Fruit fly (Drosophila melanogaster): ENCODE data around the gene ppk31.

ppk31 gene

DNA sequence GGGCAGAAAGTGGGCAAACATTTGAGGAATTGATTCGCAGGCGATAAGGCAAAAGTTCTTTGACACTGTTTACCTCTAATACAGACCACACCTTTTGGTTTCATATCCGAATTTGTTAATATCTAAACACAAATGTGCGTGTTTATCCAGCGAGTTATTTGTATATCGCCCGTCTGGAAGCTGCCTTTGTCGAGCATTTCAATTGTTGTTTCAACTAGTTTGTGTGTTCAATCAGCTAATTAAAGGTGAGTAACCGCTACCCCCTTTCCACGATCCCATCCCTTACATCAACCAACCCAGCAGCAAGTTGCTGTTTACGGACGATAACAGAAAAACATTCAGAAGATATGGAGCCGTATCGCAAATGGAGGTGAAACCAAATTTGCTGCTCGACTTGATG is 31.5 kb upstream of the ppk31 start:
- peak; percentile 93 for TF ChIP-seq GATAd (GFP tag; optimal IDR thresholded peaks at IDR 0.05)
- peak; percentile 56 for TF ChIP-seq psq (GFP tag; optimal IDR thresholded peaks at IDR 0.05)
- TF ChIP-seq Sp1 (GFP tag; optimal IDR thresholded peaks at IDR 0.05) = peak; percentile 68
- TF ChIP-seq CG9705 (GFP tag; optimal IDR thresholded peaks at IDR 0.05) = peak; percentile 53
- peak; percentile 97 for TF ChIP-seq Hr83 (GFP tag; optimal IDR thresholded peaks at IDR 0.05; ENCODE audit: poor library complexity, severe bottlenecking)
- TF ChIP-seq Hnf4 (GFP tag; optimal IDR thresholded peaks at IDR 0.05) = peak; percentile 87
- TF ChIP-seq Dif (GFP tag; optimal IDR thresholded peaks at IDR 0.05; ENCODE audit: partially characterized antibody) = no peak
- TF ChIP-seq sv (GFP tag; optimal IDR thresholded peaks at IDR 0.05) = no peak
- TF ChIP-seq N (GFP tag; optimal IDR thresholded peaks at IDR 0.05) = no peak
- TF ChIP-seq CrebA (GFP tag; optimal IDR thresholded peaks at IDR 0.05; ENCODE audit: borderline replicate concordance) = no peak
- peak; percentile 81 for TF ChIP-seq tai (GFP tag; optimal IDR thresholded peaks at IDR 0.05)
- peak; percentile 9 for TF ChIP-seq dmrt93B (GFP tag; optimal IDR thresholded peaks at IDR 0.05)
- peak; percentile 83 for TF ChIP-seq br (GFP tag; optimal IDR thresholded peaks at IDR 0.05)
- TF ChIP-seq pan (optimal IDR thresholded peaks at IDR 0.05) = no peak
- TF ChIP-seq Rel (GFP tag; optimal IDR thresholded peaks at IDR 0.05) = no peak
- peak; percentile 60 for TF ChIP-seq Rel (tag; optimal IDR thresholded peaks at IDR 0.05)
- TF ChIP-seq foxo (GFP tag; optimal IDR thresholded peaks at IDR 0.05) = peak in 1 of 2 experiments; percentile 71
- peak; percentile 44 for TF ChIP-seq ey (GFP tag; optimal IDR thresholded peaks at IDR 0.05)
- TF ChIP-seq h (GFP tag; optimal IDR thresholded peaks at IDR 0.05) = peak; percentile 93
- peak; percentile 91 for TF ChIP-seq Vsx2 (GFP tag; optimal IDR thresholded peaks at IDR 0.05; ENCODE audit: partially characterized antibody)
- TF ChIP-seq Jra (GFP tag; optimal IDR thresholded peaks at IDR 0.05) = peak; percentile 89
- TF ChIP-seq rgr (GFP tag; optimal IDR thresholded peaks at IDR 0.05) = peak; percentile 89
- TF ChIP-seq Dfd (GFP tag; optimal IDR thresholded peaks at IDR 0.05) = no peak
- TF ChIP-seq Myc (optimal IDR thresholded peaks at IDR 0.05) = no peak
- TF ChIP-seq dl (GFP tag; optimal IDR thresholded peaks at IDR 0.05; ENCODE audit: insufficient read depth in 1 of 2, partially characterized antibody in 2 of 2) = no peak
- TF ChIP-seq woc (GFP tag; optimal IDR thresholded peaks at IDR 0.05) = no peak
- TF ChIP-seq fru (GFP tag; optimal IDR thresholded peaks at IDR 0.05) = peak; percentile 70
- peak; percentile 58 for TF ChIP-seq sage (GFP tag; optimal IDR thresholded peaks at IDR 0.05)
- peak; percentile 44 for TF ChIP-seq jim (GFP tag; optimal IDR thresholded peaks at IDR 0.05)
- TF ChIP-seq lola (GFP tag; optimal IDR thresholded peaks at IDR 0.05) = no peak
- TF ChIP-seq CG32264 (GFP tag; optimal IDR thresholded peaks at IDR 0.05) = no peak
- no peak for TF ChIP-seq usp (GFP tag; optimal IDR thresholded peaks at IDR 0.05)
- peak; percentile 40 for TF ChIP-seq dsf (GFP tag; optimal IDR thresholded peaks at IDR 0.05; ENCODE audit: borderline replicate concordance)
- TF ChIP-seq Abd-B (GFP tag; optimal IDR thresholded peaks at IDR 0.05) = no peak
- no peak for TF ChIP-seq Mio (GFP tag; optimal IDR thresholded peaks at IDR 0.05)
- no peak for TF ChIP-seq Hr78 (GFP tag; optimal IDR thresholded peaks at IDR 0.05)
- peak; percentile 49 for TF ChIP-seq HLH106 (tag; optimal IDR thresholded peaks at IDR 0.05)
- TF ChIP-seq OdsH (GFP tag; optimal IDR thresholded peaks at IDR 0.05) = peak; percentile 88
- peak; percentile 77 for TF ChIP-seq brk (GFP tag; optimal IDR thresholded peaks at IDR 0.05)

dm6 chr3R:27133992-27134391 is 28.9 kb upstream of the ppk31 start:
- TF ChIP-seq CrebA (GFP tag; optimal IDR thresholded peaks at IDR 0.05; ENCODE audit: borderline replicate concordance) (no peak), Sp1 (GFP tag; optimal IDR thresholded peaks at IDR 0.05) (no peak), rgr (GFP tag; optimal IDR thresholded peaks at IDR 0.05) (no peak), CG32264 (GFP tag; optimal IDR thresholded peaks at IDR 0.05) (no peak), pan (optimal IDR thresholded peaks at IDR 0.05) (no peak), dmrt93B (GFP tag; optimal IDR thresholded peaks at IDR 0.05) (no peak), Abd-B (GFP tag; optimal IDR thresholded peaks at IDR 0.05) (no peak), Rel (GFP tag; optimal IDR thresholded peaks at IDR 0.05) (no peak), Rel (tag; optimal IDR thresholded peaks at IDR 0.05) (no peak), psq (GFP tag; optimal IDR thresholded peaks at IDR 0.05) (no peak), fru (GFP tag; optimal IDR thresholded peaks at IDR 0.05) (no peak), ey (GFP tag; optimal IDR thresholded peaks at IDR 0.05) (no peak), GATAd (GFP tag; optimal IDR thresholded peaks at IDR 0.05) (no peak)

Measured in whole organism, wandering third instar larva.